Worm (Caenorhabditis elegans) whole organism, L3 larva: ENCODE results near the gene F58H1.6.

ENCODE experiments used
- R02D3.7 ChIP-seq: fragments of 150-350 bp; optimal IDR thresholded peaks from 2 replicates; lab custom pipeline; 2014; ENCODE audit warnings: missing biosample characterization, missing genetic modification characterization
- aly-2 ChIP-seq: fragments of 150-350 bp; optimal IDR thresholded peaks from 2 replicates; lab custom pipeline; 2014; ENCODE audit warnings: missing biosample characterization, missing genetic modification characterization
- ama-1 ChIP-seq: fragments of 150-350 bp; optimal IDR thresholded peaks from 2 replicates; lab custom pipeline; 2018
- ceh-16 ChIP-seq: sonication (generic microtip); optimal IDR thresholded peaks from 2 replicates; lab custom pipeline; 2017; ENCODE audit warnings: missing biosample characterization, missing genetic modification characterization
- ceh-28 ChIP-seq: fragments of 150-350 bp; optimal IDR thresholded peaks from 2 replicates; lab custom pipeline; 2014; ENCODE audit warnings: missing biosample characterization, missing genetic modification reagents, missing genetic modification characterization
- daf-12 ChIP-seq: fragments of 150-350 bp; optimal IDR thresholded peaks from 2 replicates; lab custom pipeline; 2014; ENCODE audit warnings: missing biosample characterization, missing genetic modification reagents, missing genetic modification characterization
- egl-27 ChIP-seq: sonication (generic microtip); optimal IDR thresholded peaks from 4 replicates; lab custom pipeline; 2017; ENCODE audit warnings: missing biosample characterization, missing genetic modification reagents, missing genetic modification characterization
- egl-5 ChIP-seq: fragments of 150-350 bp; optimal IDR thresholded peaks from 2 replicates; lab custom pipeline; 2017; ENCODE audit warnings: missing biosample characterization, missing genetic modification reagents, missing genetic modification characterization, inconsistent platforms
- elt-1 ChIP-seq: fragments of 150-350 bp; optimal IDR thresholded peaks from 2 replicates; lab custom pipeline; 2014; ENCODE audit warnings: missing biosample characterization, missing genetic modification characterization
- elt-2 ChIP-seq: sonication (generic microtip); optimal IDR thresholded peaks from 2 replicates; lab custom pipeline; 2016; ENCODE audit warnings: missing genetic modification reagents, mild to moderate bottlenecking, missing genetic modification characterization, missing compliant biosample characterization
- elt-3 ChIP-seq, 3 experiments: fragments of 150-350 bp in 1 of 3; sonication (generic microtip) in 2 of 3; optimal IDR thresholded peaks; 2 replicates in 2 of 3; 4 replicates in 1 of 3; lab custom pipeline; 2014 to 2017; ENCODE audit warnings: missing biosample characterization in 3 of 3, missing genetic modification characterization in 3 of 3
- eor-1 ChIP-seq, 2 experiments: fragments of 150-350 bp; optimal IDR thresholded peaks; 2 replicates each; lab custom pipeline; 2014 to 2018; ENCODE audit warnings: missing biosample characterization in 2 of 2, missing genetic modification characterization in 2 of 2
- fkh-10 ChIP-seq: sonication (generic microtip); optimal IDR thresholded peaks from 2 replicates; lab custom pipeline; 2017; ENCODE audit warnings: missing biosample characterization, missing genetic modification reagents, missing genetic modification characterization
- fos-1 ChIP-seq: fragments of 150-350 bp; optimal IDR thresholded peaks from 2 replicates; lab custom pipeline; 2014; ENCODE audit warnings: missing biosample characterization, missing genetic modification characterization
- hmg-11 ChIP-seq: sonication (generic microtip); optimal IDR thresholded peaks from 2 replicates; lab custom pipeline; 2016; ENCODE audit warnings: missing genetic modification characterization, missing compliant biosample characterization
- jun-1 ChIP-seq: fragments of 150-350 bp; optimal IDR thresholded peaks from 2 replicates; lab custom pipeline; 2014; ENCODE audit warnings: missing biosample characterization, missing genetic modification reagents, missing genetic modification characterization
- lin-15B ChIP-seq: fragments of 150-350 bp; optimal IDR thresholded peaks from 2 replicates; lab custom pipeline; 2014; ENCODE audit warnings: missing biosample characterization, missing genetic modification characterization
- lin-39 ChIP-seq: fragments of 150-350 bp; optimal IDR thresholded peaks from 2 replicates; lab custom pipeline; 2018; ENCODE audit warnings: missing biosample characterization, missing genetic modification reagents, missing genetic modification characterization
- nfya-1 ChIP-seq: sonication (generic microtip); optimal IDR thresholded peaks from 2 replicates; lab custom pipeline; 2017; ENCODE audit warnings: missing genetic modification characterization, mild to moderate bottlenecking, missing compliant biosample characterization, antibody characterized with exemption, moderate library complexity; ENCODE audit not compliant: insufficient read depth
- nhr-11 ChIP-seq: fragments of 150-350 bp; optimal IDR thresholded peaks from 2 replicates; lab custom pipeline; 2014; ENCODE audit warnings: missing biosample characterization, missing genetic modification characterization
- nhr-23 ChIP-seq: fragments of 150-350 bp; optimal IDR thresholded peaks from 2 replicates; lab custom pipeline; 2014; ENCODE audit warnings: missing biosample characterization, missing genetic modification reagents, missing genetic modification characterization
- nhr-25 ChIP-seq: sonication (generic microtip); optimal IDR thresholded peaks from 2 replicates; lab custom pipeline; 2017; ENCODE audit warnings: missing biosample characterization, missing genetic modification characterization
- nhr-28 ChIP-seq: fragments of 150-350 bp; optimal IDR thresholded peaks from 2 replicates; lab custom pipeline; 2014; ENCODE audit warnings: missing biosample characterization, missing genetic modification characterization
- nhr-67 ChIP-seq: fragments of 150-350 bp; optimal IDR thresholded peaks from 2 replicates; lab custom pipeline; 2014; ENCODE audit warnings: missing biosample characterization, missing genetic modification characterization
- pha-4 ChIP-seq: fragments of 150-350 bp; optimal IDR thresholded peaks from 2 replicates; lab custom pipeline; 2014; ENCODE audit warnings: missing biosample characterization, missing genetic modification reagents, missing genetic modification characterization
- pqm-1 ChIP-seq: fragments of 150-350 bp; optimal IDR thresholded peaks from 2 replicates; lab custom pipeline; 2017; ENCODE audit warnings: missing biosample characterization, missing genetic modification characterization, inconsistent platforms
- snpc-4 ChIP-seq: fragments of 150-350 bp; optimal IDR thresholded peaks from 2 replicates; lab custom pipeline; 2014; ENCODE audit warnings: missing biosample characterization, missing genetic modification characterization
- unc-62 ChIP-seq: fragments of 150-350 bp; sonication (generic microtip); optimal IDR thresholded peaks from 4 replicates; lab custom pipeline; 2014; ENCODE audit warnings: missing biosample characterization, missing genetic modification reagents, missing genetic modification characterization
- zag-1 ChIP-seq: fragments of 150-350 bp; optimal IDR thresholded peaks from 2 replicates; lab custom pipeline; 2014; ENCODE audit warnings: missing biosample characterization, missing genetic modification characterization
- ztf-4 ChIP-seq: fragments of 150-350 bp; optimal IDR thresholded peaks from 2 replicates; lab custom pipeline; 2014; ENCODE audit warnings: missing biosample characterization, missing genetic modification characterization

The F58H1.6 gene

DNA sequence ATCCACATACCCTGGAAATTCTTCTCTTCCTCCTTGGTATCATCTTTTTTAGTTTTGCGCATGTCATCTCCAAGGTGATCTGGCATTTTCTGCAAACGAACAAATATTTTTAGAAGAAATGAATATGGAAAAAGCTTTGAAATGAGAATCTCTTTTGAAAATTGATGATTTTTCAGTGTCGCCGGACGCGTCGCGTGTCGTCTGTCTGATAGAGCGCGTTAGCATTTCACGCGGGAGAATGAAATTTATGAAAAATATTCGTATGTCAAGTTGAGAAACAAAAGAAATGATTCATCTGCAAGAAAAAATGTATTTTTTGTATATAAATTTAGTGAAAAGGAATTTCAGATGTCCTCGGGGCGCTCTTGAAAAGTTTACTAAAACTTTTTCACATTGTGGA, 39.9 kb downstream of the F58H1.6 start, which contains the start of gene rpt-1 (continued):
- no peak for TF ChIP-seq fkh-10 (GFP tag; lab: Kevin White, UChicago)

DNA sequence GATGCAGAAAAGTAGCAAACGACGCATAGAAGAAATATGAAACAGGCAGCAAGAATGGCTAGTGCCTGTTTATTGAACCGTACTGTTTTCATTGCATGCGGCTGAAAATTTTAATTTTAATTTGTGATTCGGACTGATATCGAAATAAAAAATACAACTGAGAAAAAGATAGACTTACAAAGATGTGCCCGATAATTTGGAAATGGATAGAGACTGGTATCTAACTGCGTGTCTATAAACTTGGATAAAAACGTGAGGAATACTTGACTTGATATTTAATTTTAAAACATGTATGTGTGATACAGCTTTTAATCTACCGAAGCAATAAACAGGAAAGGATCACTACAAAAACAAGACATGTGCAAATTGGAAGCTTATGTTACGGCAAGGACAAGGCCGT, 43.0 kb downstream of the F58H1.6 start, which contains the start of gene mans-2:
TSS of gene mans-2 (minus strand) at position 101 of the 400 bp plus-strand sequence.
- TF ChIP-seq zag-1 (tag; lab: Kevin White, UChicago) (no peak), fos-1 (tag; lab: Kevin White, UChicago) (no peak), egl-5 (tag; lab: Kevin White, UChicago) (no peak), daf-12 (tag; lab: Kevin White, UChicago) (no peak), nhr-11 (no peak)

DNA sequence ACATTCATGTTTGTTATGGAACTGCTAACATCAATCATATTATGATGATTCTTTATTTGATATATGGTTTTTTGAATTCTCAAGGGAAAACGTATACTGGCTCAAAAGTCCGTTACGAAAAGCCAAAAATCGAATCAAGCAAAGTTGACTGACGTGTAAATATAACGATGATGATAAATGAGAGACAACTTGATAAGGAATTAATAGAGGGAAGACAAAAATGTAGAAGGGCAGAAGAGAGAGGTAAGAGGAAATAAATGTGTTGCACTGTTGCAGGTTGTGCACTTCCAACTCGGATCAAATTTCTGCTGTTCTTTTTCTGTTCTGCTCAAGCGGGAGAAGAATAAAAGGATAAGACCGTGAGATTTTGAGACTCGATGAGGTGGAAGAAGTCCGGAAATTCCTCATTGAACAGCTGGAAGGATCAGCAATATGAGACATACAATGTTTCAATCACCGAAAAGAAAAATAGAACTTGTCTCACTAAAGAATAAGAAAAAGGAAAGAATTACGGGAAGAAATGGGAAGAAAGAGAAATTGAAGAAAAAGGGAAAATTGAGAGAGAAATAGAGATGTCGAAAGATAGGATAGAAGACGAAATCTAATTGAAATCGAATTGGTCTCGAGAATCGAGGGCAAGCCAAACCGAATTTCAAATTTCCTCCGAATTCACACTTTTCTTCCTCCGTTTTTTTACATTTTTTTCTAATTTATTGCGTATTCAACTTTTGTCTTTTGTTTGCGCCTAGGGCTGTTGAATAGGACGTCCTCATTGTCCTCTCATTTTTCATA, 43.8 kb downstream of the F58H1.6 start:
- TF ChIP-seq zag-1 (tag; lab: Kevin White, UChicago) (no peak), lin-39 (no peak), nfya-1 (tag; lab: Kevin White, UChicago) (no peak), fkh-10 (GFP tag; lab: Kevin White, UChicago) (peak; percentile 83), nhr-23 (tag; lab: Kevin White, UChicago) (peak; percentile 20), pqm-1 (tag; lab: Kevin White, UChicago) (peak; percentile 37), elt-2 (tag; lab: Kevin White, UChicago) (peak; percentile 50)

DNA sequence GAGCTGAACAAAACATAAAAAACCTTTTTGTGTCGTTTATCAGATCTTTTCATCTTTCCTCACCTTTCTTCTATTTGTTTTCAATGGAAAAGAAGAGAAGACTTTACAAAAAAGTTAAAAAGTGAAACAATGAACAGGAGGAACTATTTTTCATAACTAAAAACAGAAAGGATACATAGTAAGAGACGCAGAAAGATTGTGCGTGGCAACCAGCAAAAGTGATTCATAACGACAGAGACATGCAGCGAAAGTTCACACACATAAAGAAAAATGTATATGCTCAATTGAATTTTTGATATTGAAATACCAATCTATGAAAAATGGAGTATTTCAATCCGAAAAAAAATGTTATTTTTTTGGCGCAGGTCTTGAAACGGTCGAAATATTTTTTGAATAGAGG, 47.4 kb downstream of the F58H1.6 start:
- TF ChIP-seq nhr-25 = no peak

DNA sequence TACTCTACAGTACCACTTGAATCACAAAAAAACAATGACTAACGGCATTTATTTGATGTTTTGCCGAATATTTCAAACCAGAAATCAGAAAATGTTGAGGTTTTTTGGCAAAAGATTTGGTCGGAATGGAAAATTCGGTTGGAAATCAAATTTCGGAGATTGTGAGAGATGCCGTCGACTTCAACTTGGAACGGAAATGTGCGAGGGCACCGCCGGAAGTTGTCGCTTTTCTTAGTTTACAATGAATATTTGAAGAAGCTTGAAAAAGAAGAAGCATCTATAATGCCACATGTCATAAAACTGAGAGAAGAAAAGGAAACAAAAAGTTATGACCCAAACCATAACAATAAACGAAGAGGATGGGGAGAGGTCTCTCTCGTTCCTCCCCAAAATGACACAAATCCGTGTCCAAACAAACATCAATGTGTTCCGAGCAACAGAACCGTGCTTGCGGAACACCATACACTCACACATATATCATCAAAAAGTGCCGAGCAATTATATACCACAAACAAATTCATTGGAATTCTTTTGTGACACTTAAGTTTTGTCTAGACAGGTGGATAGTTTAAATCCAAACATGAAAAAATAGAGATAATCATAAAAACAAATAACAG, 48.2 kb downstream of the F58H1.6 start:
- TF ChIP-seq daf-12 (tag; lab: Kevin White, UChicago) = no peak
- TF ChIP-seq fkh-10 (GFP tag; lab: Kevin White, UChicago) = peak; percentile 91
- no peak for TF ChIP-seq lin-39
- TF ChIP-seq pha-4 (tag; lab: Kevin White, UChicago) = peak; percentile 16
- no peak for TF ChIP-seq nhr-25
- no peak for TF ChIP-seq elt-3 (tag; optimal IDR thresholded peaks at IDR 0.05; lab: Kevin White, UChicago)
- no peak for TF ChIP-seq egl-5 (tag; lab: Kevin White, UChicago)
- no peak for TF ChIP-seq egl-27 (tag; lab: Kevin White, UChicago)
- TF ChIP-seq nhr-67 (tag; lab: Kevin White, UChicago) = no peak
- no peak for TF ChIP-seq ztf-4 (tag; lab: Kevin White, UChicago)
- no peak for TF ChIP-seq nhr-11
- no peak for TF ChIP-seq elt-1 (tag; lab: Kevin White, UChicago)
- TF ChIP-seq lin-15B (tag; lab: Kevin White, UChicago) = no peak
- TF ChIP-seq unc-62 (GFP tag; lab: Kevin White, UChicago) = no peak
- no peak for TF ChIP-seq R02D3.7
- peak; percentile 7 for TF ChIP-seq ama-1 (lab: Kevin White, UChicago)
- no peak for TF ChIP-seq zag-1 (tag; lab: Kevin White, UChicago)
- no peak for TF ChIP-seq ceh-16 (tag; lab: Kevin White, UChicago)
- TF ChIP-seq nfya-1 (tag; lab: Kevin White, UChicago) = no peak

DNA sequence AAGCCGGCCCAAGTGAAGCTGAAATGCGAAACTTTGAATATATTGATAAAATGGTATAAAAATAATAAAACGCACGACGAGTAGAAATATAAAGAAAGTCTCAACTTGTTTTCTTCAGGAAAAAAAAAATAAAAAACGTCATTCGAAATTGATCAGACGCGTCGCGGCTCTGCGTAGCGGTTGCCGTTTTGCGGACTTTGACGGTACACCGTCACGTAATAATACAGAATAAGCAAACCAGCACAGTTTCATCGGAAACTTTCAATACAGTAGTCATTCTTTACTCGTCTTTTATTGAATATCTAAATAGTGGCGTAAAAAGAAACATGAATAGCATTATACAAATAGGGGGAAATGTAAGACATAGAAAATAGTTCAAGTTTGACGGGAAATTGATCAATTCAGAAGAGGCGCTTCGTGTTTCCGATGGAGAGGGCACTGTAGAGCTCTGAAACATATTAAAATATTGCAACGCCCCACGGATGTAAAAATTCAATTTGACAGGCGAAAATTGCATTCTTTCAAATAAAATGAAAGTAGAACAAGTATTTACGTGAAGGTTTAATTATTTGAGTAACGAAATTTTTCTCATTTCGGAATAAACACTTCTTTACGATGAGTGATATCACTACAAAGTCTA, 51.4 kb downstream of the F58H1.6 start, which contains the start of the genes cyl-1 and C52E4.7:
TSS of gene cyl-1 (minus strand) at position 18 of the 640 bp plus-strand sequence.
TSS of gene C52E4.7 (plus strand) at position 590 of the 640 bp plus-strand sequence.
- TF ChIP-seq ceh-28 = no peak
- no peak for TF ChIP-seq aly-2 (tag; lab: Kevin White, UChicago)
- no peak for TF ChIP-seq fos-1 (tag; lab: Kevin White, UChicago)
- no peak for TF ChIP-seq nhr-28 (tag; lab: Kevin White, UChicago)
- peak; percentile 73 for TF ChIP-seq snpc-4 (tag; lab: Kevin White, UChicago)
- TF ChIP-seq nhr-23 (tag; lab: Kevin White, UChicago) = peak; percentile 47
- no peak for TF ChIP-seq eor-1 (tag; optimal IDR thresholded peaks at IDR 0.05; lab: Kevin White, UChicago)
- peak; percentile 37 for TF ChIP-seq elt-2 (tag; lab: Kevin White, UChicago)
- TF ChIP-seq pqm-1 (tag; lab: Kevin White, UChicago) = peak; percentile 36
- TF ChIP-seq lin-15B (tag; lab: Kevin White, UChicago) = peak; percentile 67
- no peak for TF ChIP-seq jun-1 (tag; lab: Kevin White, UChicago)
- TF ChIP-seq hmg-11 (tag; lab: Kevin White, UChicago) = peak; percentile 46
- no peak for TF ChIP-seq egl-27 (tag; lab: Kevin White, UChicago)
- peak; percentile 77 for TF ChIP-seq nfya-1 (tag; lab: Kevin White, UChicago)
- peak; percentile 77 for TF ChIP-seq pha-4 (tag; lab: Kevin White, UChicago)
- TF ChIP-seq, all 47 proteins: peak for 8
